Worm (Caenorhabditis elegans) whole organism, L1 larva: Measurements from ENCODE around the gene F01F1.3.
A peak's percentile ranks its signal among the peaks of the same experiment; 100 is the strongest.

ENCODE experiments used
- C04F5.9 ChIP-seq: sonication (generic microtip); optimal IDR thresholded peaks from 2 replicates; lab custom pipeline; 2016; ENCODE audit warnings: missing genetic modification characterization, missing compliant biosample characterization
- C16A3.4 ChIP-seq: fragments of 150-350 bp; optimal IDR thresholded peaks from 2 replicates; lab custom pipeline; 2014; ENCODE audit warnings: missing biosample characterization, missing genetic modification characterization
- Y116A8C.19 ChIP-seq: sonication (generic microtip); optimal IDR thresholded peaks from 2 replicates; lab custom pipeline; 2016; ENCODE audit warnings: missing compliant biosample characterization, missing genetic modification characterization, borderline replicate concordance
- aha-1 ChIP-seq: fragments of 150-350 bp; optimal IDR thresholded peaks from 2 replicates; lab custom pipeline; 2014; ENCODE audit warnings: missing biosample characterization, missing genetic modification characterization
- alr-1 ChIP-seq: fragments of 200-800 bp; sonication (Bioruptor generic); optimal IDR thresholded peaks from 2 replicates; lab custom pipeline; 2018; ENCODE audit warnings: borderline replicate concordance, mild to moderate bottlenecking, missing genetic modification characterization, missing compliant biosample characterization
- aly-2 ChIP-seq: fragments of 150-350 bp; optimal IDR thresholded peaks from 2 replicates; lab custom pipeline; 2014; ENCODE audit warnings: missing biosample characterization, missing genetic modification characterization
- ama-1 ChIP-seq: fragments of 150-350 bp; optimal IDR thresholded peaks from 2 replicates; lab custom pipeline; 2014
- blmp-1 ChIP-seq: fragments of 150-350 bp; optimal IDR thresholded peaks from 2 replicates; lab custom pipeline; 2014; ENCODE audit warnings: missing biosample characterization, missing genetic modification characterization
- ceh-63 ChIP-seq: fragments of 200-800 bp; sonication (Bioruptor generic); optimal IDR thresholded peaks from 2 replicates; lab custom pipeline; 2018; ENCODE audit warnings: mild to moderate bottlenecking, missing genetic modification characterization, missing compliant biosample characterization
- ceh-88 ChIP-seq: fragments of 200-800 bp; sonication (Bioruptor generic); IDR thresholded peaks from 2 replicates; pipeline ENCODE4 v1.3.6; 2022; ENCODE audit warnings: missing genetic modification characterization, missing compliant biosample characterization
- ceh-90 ChIP-seq: sonication (generic microtip); optimal IDR thresholded peaks from 2 replicates; lab custom pipeline; 2016; ENCODE audit warnings: missing genetic modification characterization, missing compliant biosample characterization
- dsc-1 ChIP-seq: sonication (generic microtip); optimal IDR thresholded peaks from 2 replicates; lab custom pipeline; 2016; ENCODE audit warnings: mild to moderate bottlenecking, missing genetic modification characterization, missing compliant biosample characterization
- efl-1 ChIP-seq, 4 experiments: fragments of 150-350 bp; optimal IDR thresholded peaks in 3 of 4; peaks in 1 of 4; 1 replicate in 1 of 4; 2 replicates in 3 of 4; lab custom pipeline; 2014; ENCODE audit warnings: missing biosample characterization in 2 of 4, missing genetic modification characterization in 2 of 4, missing genetic modification reagents in 2 of 4
- efl-3 ChIP-seq: fragments of 200-800 bp; sonication (Bioruptor generic); optimal IDR thresholded peaks from 2 replicates; lab custom pipeline; 2018; ENCODE audit warnings: mild to moderate bottlenecking, missing genetic modification characterization, missing compliant biosample characterization
- egl-13 ChIP-seq: sonication (generic microtip); optimal IDR thresholded peaks from 2 replicates; lab custom pipeline; 2016; ENCODE audit warnings: missing genotype, missing genetic modification reagents, missing genetic modification characterization, missing compliant biosample characterization
- elt-2 ChIP-seq: sonication (generic microtip); optimal IDR thresholded peaks from 2 replicates; lab custom pipeline; 2016; ENCODE audit warnings: missing genetic modification characterization, mild to moderate bottlenecking, inconsistent platforms, missing compliant biosample characterization, missing genetic modification reagents
- elt-3 ChIP-seq, 6 experiments: fragments of 150-350 bp in 1 of 6; sonication (generic microtip); optimal IDR thresholded peaks; 2 replicates each; lab custom pipeline; 2017 to 2018; ENCODE audit warnings: missing biosample characterization in 6 of 6, missing genetic modification characterization in 6 of 6, inconsistent platforms in 1 of 6
- fkh-4 ChIP-seq: sonication (generic microtip); optimal IDR thresholded peaks from 2 replicates; lab custom pipeline; 2016; ENCODE audit warnings: missing compliant biosample characterization, missing genetic modification characterization, borderline replicate concordance
- fkh-8 ChIP-seq: sonication (generic microtip); optimal IDR thresholded peaks from 2 replicates; lab custom pipeline; 2016; ENCODE audit warnings: mild to moderate bottlenecking, missing genetic modification characterization, missing compliant biosample characterization
- grh-1 ChIP-seq: fragments of 200-800 bp; sonication (Bioruptor generic); IDR thresholded peaks from 2 replicates; pipeline ENCODE4 v1.3.6; 2022; ENCODE audit warnings: missing genetic modification reagents, missing genetic modification characterization, missing compliant biosample characterization
- hlh-4 ChIP-seq: sonication (generic microtip); optimal IDR thresholded peaks from 2 replicates; lab custom pipeline; 2016; ENCODE audit warnings: mild to moderate bottlenecking, missing genetic modification characterization, missing compliant biosample characterization
- irx-1 ChIP-seq: sonication (generic microtip); optimal IDR thresholded peaks from 2 replicates; lab custom pipeline; 2016; ENCODE audit warnings: missing genetic modification characterization, missing compliant biosample characterization
- isw-1 ChIP-seq: fragments of 200-800 bp; sonication (Bioruptor generic); IDR thresholded peaks from 2 replicates; pipeline ENCODE4 v1.3.6; 2022; ENCODE audit warnings: missing genetic modification characterization, missing compliant biosample characterization
- jun-1 ChIP-seq: fragments of 150-350 bp; optimal IDR thresholded peaks from 2 replicates; lab custom pipeline; 2014; ENCODE audit warnings: missing biosample characterization, missing genetic modification reagents, missing genetic modification characterization
- lin-13 ChIP-seq: fragments of 150-350 bp; optimal IDR thresholded peaks from 2 replicates; lab custom pipeline; 2014; ENCODE audit warnings: missing biosample characterization, missing genetic modification reagents, missing genetic modification characterization
- lin-14 ChIP-seq: fragments of 200-800 bp; sonication (Bioruptor generic); optimal IDR thresholded peaks from 2 replicates; lab custom pipeline; 2018; ENCODE audit warnings: mild to moderate bottlenecking, missing genetic modification characterization, moderate library complexity, missing compliant biosample characterization
- lin-15B ChIP-seq: fragments of 150-350 bp; sonication (generic microtip); optimal IDR thresholded peaks from 3 replicates; lab custom pipeline; 2014; ENCODE audit warnings: missing biosample characterization, missing genetic modification characterization
- lin-35 ChIP-seq, 2 experiments: fragments of 150-350 bp; optimal IDR thresholded peaks; 2 replicates each; lab custom pipeline; 2014; ENCODE audit warnings: missing biosample characterization in 2 of 2, missing genetic modification characterization in 2 of 2, missing genetic modification reagents in 2 of 2
- lir-3 ChIP-seq: sonication (generic microtip); optimal IDR thresholded peaks from 2 replicates; lab custom pipeline; 2016; ENCODE audit warnings: mild to moderate bottlenecking, missing genetic modification characterization, moderate library complexity, missing compliant biosample characterization; ENCODE audit not compliant: poor library complexity
- mab-9 ChIP-seq: fragments of 200-800 bp; sonication (Bioruptor generic); IDR thresholded peaks from 2 replicates; pipeline ENCODE4 v1.3.6; 2022; ENCODE audit warnings: missing genetic modification reagents, missing genetic modification characterization, missing compliant biosample characterization
- mef-2 ChIP-seq: fragments of 150-350 bp; optimal IDR thresholded peaks from 2 replicates; lab custom pipeline; 2014; ENCODE audit warnings: missing biosample characterization, missing genetic modification characterization
- mep-1 ChIP-seq: fragments of 150-350 bp; optimal IDR thresholded peaks from 2 replicates; lab custom pipeline; 2014; ENCODE audit warnings: missing biosample characterization, missing genetic modification characterization
- nhr-19 ChIP-seq: fragments of 200-800 bp; sonication (Bioruptor generic); conservative IDR thresholded peaks from 2 replicates; pipeline ENCODE4 v1.3.6; 2022; ENCODE audit warnings: missing genetic modification characterization, missing compliant biosample characterization
- nhr-20 ChIP-seq: sonication (generic microtip); optimal IDR thresholded peaks from 2 replicates; lab custom pipeline; 2016; ENCODE audit warnings: mild to moderate bottlenecking, missing genetic modification characterization, missing compliant biosample characterization
- nhr-237 ChIP-seq: fragments of 150-350 bp; optimal IDR thresholded peaks from 2 replicates; lab custom pipeline; 2014; ENCODE audit warnings: missing biosample characterization, missing genetic modification characterization
- nhr-28 ChIP-seq: fragments of 150-350 bp; optimal IDR thresholded peaks from 2 replicates; lab custom pipeline; 2014; ENCODE audit warnings: missing biosample characterization, missing genetic modification characterization
- nhr-47 ChIP-seq: sonication (generic microtip); optimal IDR thresholded peaks from 2 replicates; lab custom pipeline; 2016; ENCODE audit warnings: mild to moderate bottlenecking, missing genetic modification characterization, moderate library complexity, missing compliant biosample characterization
- nhr-71 ChIP-seq: sonication (generic microtip); optimal IDR thresholded peaks from 2 replicates; lab custom pipeline; 2016; ENCODE audit warnings: mild to moderate bottlenecking, missing genetic modification characterization, moderate library complexity, missing compliant biosample characterization
- nhr-77 ChIP-seq: fragments of 150-350 bp; optimal IDR thresholded peaks from 2 replicates; lab custom pipeline; 2014; ENCODE audit warnings: missing biosample characterization, missing genetic modification characterization
- nhr-90 ChIP-seq: sonication (generic microtip); optimal IDR thresholded peaks from 2 replicates; lab custom pipeline; 2016; ENCODE audit warnings: mild to moderate bottlenecking, missing genetic modification characterization, missing compliant biosample characterization; ENCODE audit not compliant: poor library complexity
- pag-3 ChIP-seq: sonication (generic microtip); optimal IDR thresholded peaks from 2 replicates; lab custom pipeline; 2017; ENCODE audit warnings: missing genetic modification characterization, mild to moderate bottlenecking, missing compliant biosample characterization, antibody characterized with exemption, borderline replicate concordance; ENCODE audit not compliant: insufficient read depth
- pax-3 ChIP-seq: fragments of 200-800 bp; sonication (Bioruptor generic); optimal IDR thresholded peaks from 2 replicates; lab custom pipeline; 2018; ENCODE audit warnings: mild to moderate bottlenecking, missing genetic modification characterization, moderate library complexity, missing compliant biosample characterization
- pqm-1 ChIP-seq: sonication (generic microtip); optimal IDR thresholded peaks from 3 replicates; lab custom pipeline; 2017; ENCODE audit warnings: missing biosample characterization, missing genetic modification characterization
- rnt-1 ChIP-seq: sonication (generic microtip); optimal IDR thresholded peaks from 2 replicates; lab custom pipeline; 2016; ENCODE audit warnings: mild to moderate bottlenecking, missing genetic modification characterization, moderate library complexity, missing compliant biosample characterization
- skn-1 ChIP-seq: fragments of 150-350 bp; optimal IDR thresholded peaks from 2 replicates; lab custom pipeline; 2014; ENCODE audit warnings: missing biosample characterization, missing genetic modification characterization
- snu-23 ChIP-seq: sonication (generic microtip); optimal IDR thresholded peaks from 2 replicates; lab custom pipeline; 2016; ENCODE audit warnings: missing genetic modification characterization, missing compliant biosample characterization
- sup-37 ChIP-seq: fragments of 200-800 bp; sonication (Bioruptor generic); optimal IDR thresholded peaks from 2 replicates; lab custom pipeline; 2018; ENCODE audit warnings: mild to moderate bottlenecking, missing genetic modification characterization, missing compliant biosample characterization
- tbx-2 ChIP-seq: sonication (generic microtip); optimal IDR thresholded peaks from 2 replicates; lab custom pipeline; 2016; ENCODE audit warnings: missing genetic modification characterization, missing compliant biosample characterization
- unc-30 ChIP-seq: sonication (generic microtip); optimal IDR thresholded peaks from 2 replicates; lab custom pipeline; 2017; ENCODE audit warnings: missing biosample characterization, missing genetic modification characterization
- unc-86 ChIP-seq: sonication (generic microtip); optimal IDR thresholded peaks from 2 replicates; lab custom pipeline; 2016; ENCODE audit warnings: missing genetic modification characterization, missing compliant biosample characterization
- xbp-1 ChIP-seq: sonication (generic microtip); optimal IDR thresholded peaks from 2 replicates; lab custom pipeline; 2016; ENCODE audit warnings: missing genetic modification characterization, missing compliant biosample characterization
- zag-1 ChIP-seq: fragments of 150-350 bp; optimal IDR thresholded peaks from 2 replicates; lab custom pipeline; 2014; ENCODE audit warnings: missing biosample characterization, missing genetic modification characterization

F01F1.3 gene

DNA sequence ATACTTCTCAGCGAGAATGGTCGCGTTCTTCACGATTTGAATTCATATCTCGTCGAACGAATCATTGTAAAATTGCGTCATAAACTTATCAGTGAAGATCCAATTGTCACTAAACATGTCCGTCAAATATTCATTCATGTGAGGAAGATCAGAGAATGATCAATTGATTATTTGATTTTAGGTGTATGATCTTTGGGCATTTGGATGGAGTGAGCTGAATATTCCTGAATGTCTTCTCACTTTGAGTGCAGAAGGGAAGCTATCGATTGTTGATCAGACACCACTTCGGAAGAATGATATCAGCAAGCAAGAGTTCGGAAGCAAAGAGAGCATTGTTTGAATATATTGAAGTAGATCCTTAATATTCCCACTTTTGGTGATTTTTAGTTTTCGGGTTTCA is 2.5 kb downstream of the F01F1.3 start:
- TF ChIP-seq hlh-4 (tag; lab: Kevin White, UChicago) (no peak), tbx-2 (tag; lab: Kevin White, UChicago) (no peak), elt-2 (tag; lab: Kevin White, UChicago) (peak; percentile 13), lin-14 (GFP tag; lab: Kevin White, UChicago) (peak; percentile 23), C04F5.9 (tag; lab: Kevin White, UChicago) (no peak), nhr-19 (GFP tag; lab: Robert Waterston, UW) (peak; percentile 58), nhr-90 (tag; lab: Kevin White, UChicago) (peak; percentile 85), mef-2 (no peak), lin-35 (GFP tag; optimal IDR thresholded peaks at IDR 0.05; lab: Kevin White, UChicago) (peak in 1 of 2 experiments; percentile 72), C16A3.4 (tag; lab: Kevin White, UChicago) (peak; percentile 18), isw-1 (GFP tag; lab: Robert Waterston, UW) (no peak), aly-2 (tag; lab: Kevin White, UChicago) (peak; percentile 65), sup-37 (GFP tag; lab: Kevin White, UChicago) (no peak), unc-30 (tag; lab: Kevin White, UChicago) (no peak), fkh-4 (no peak), nhr-28 (tag; lab: Kevin White, UChicago) (no peak), grh-1 (peak; percentile 22; the same call in 1 of the 2 replicates), alr-1 (tag; lab: Kevin White, UChicago) (no peak), rnt-1 (tag; lab: Kevin White, UChicago) (no peak), elt-3 (tag; optimal IDR thresholded peaks at IDR 0.05; lab: Kevin White, UChicago) (peak in 4 of 6 experiments; percentile 7 to 51 (median 35)), ama-1 (lab: Kevin White, UChicago) (peak; percentile 91), nhr-237 (tag; lab: Kevin White, UChicago) (no peak), jun-1 (tag; lab: Kevin White, UChicago) (no peak), nhr-20 (peak; percentile 77), lin-15B (no peak), ceh-63 (no peak), lin-13 (GFP tag; lab: Kevin White, UChicago) (peak; percentile 46), ceh-90 (tag; lab: Kevin White, UChicago) (no peak), xbp-1 (tag; lab: Kevin White, UChicago) (peak; percentile 16), mab-9 (GFP tag; lab: Robert Waterston, UW) (no peak), blmp-1 (tag; lab: Kevin White, UChicago) (peak; percentile 39), ceh-88 (0 out of 2 replicates have a peak, but pooled peaks have one; percentile 11), skn-1 (tag; lab: Kevin White, UChicago) (no peak), pqm-1 (tag; lab: Kevin White, UChicago) (no peak), zag-1 (tag; lab: Kevin White, UChicago) (no peak), efl-1 (optimal IDR thresholded peaks at IDR 0.05; lab: Kevin White, UChicago) (peak in 1 of 2 experiments; percentile 14), efl-1 (GFP tag; optimal IDR thresholded peaks at IDR 0.05 in 1 of 2; lab: Kevin White, UChicago) (peak in 1 of 2 experiments; percentile 60), aha-1 (tag; lab: Kevin White, UChicago) (no peak), nhr-71 (tag; lab: Kevin White, UChicago) (peak; percentile 83), efl-3 (GFP tag; lab: Kevin White, UChicago) (no peak), pax-3 (tag; lab: Kevin White, UChicago) (no peak), pag-3 (tag; lab: Kevin White, UChicago) (no peak), unc-86 (tag; lab: Kevin White, UChicago) (no peak), lir-3 (tag; lab: Kevin White, UChicago) (no peak), mep-1 (tag; lab: Kevin White, UChicago) (no peak), snu-23 (GFP tag; lab: Kevin White, UChicago) (peak; percentile 75), Y116A8C.19 (tag; lab: Kevin White, UChicago) (no peak), egl-13 (tag; lab: Kevin White, UChicago) (no peak), dsc-1 (no peak), fkh-8 (tag; lab: Kevin White, UChicago) (no peak), nhr-47 (tag; lab: Kevin White, UChicago) (peak; percentile 47), nhr-77 (tag; lab: Kevin White, UChicago) (no peak), irx-1 (tag; lab: Kevin White, UChicago) (no peak)
